Worm (Caenorhabditis elegans) whole organism, L3 larva: ENCODE data around the gene T05B4.8.

Experiments
- R02D3.7 ChIP-seq: fragments of 150-350 bp; optimal IDR thresholded peaks from 2 replicates; lab custom pipeline; 2014; ENCODE audit warnings: missing biosample characterization, missing genetic modification characterization
- ama-1 ChIP-seq: fragments of 150-350 bp; optimal IDR thresholded peaks from 2 replicates; lab custom pipeline; 2018
- nhr-28 ChIP-seq: fragments of 150-350 bp; optimal IDR thresholded peaks from 2 replicates; lab custom pipeline; 2014; ENCODE audit warnings: missing biosample characterization, missing genetic modification characterization
- zag-1 ChIP-seq: fragments of 150-350 bp; optimal IDR thresholded peaks from 2 replicates; lab custom pipeline; 2014; ENCODE audit warnings: missing biosample characterization, missing genetic modification characterization
- ztf-11 ChIP-seq: fragments of 150-350 bp; optimal IDR thresholded peaks from 2 replicates; lab custom pipeline; 2014; ENCODE audit warnings: missing biosample characterization, missing genetic modification characterization

ce11 chrV:4131471-4131939 is 15.5 kb upstream of the T05B4.8 start, which contains the start of gene nhr-57:
- TF ChIP-seq R02D3.7, result no peak
- TF ChIP-seq ama-1 (lab: Kevin White, UChicago), result peak; percentile 26
- TF ChIP-seq nhr-28 (tag; lab: Kevin White, UChicago), result no peak
- no peak for TF ChIP-seq ztf-11 (tag; lab: Kevin White, UChicago)
- no peak for TF ChIP-seq zag-1 (tag; lab: Kevin White, UChicago)
